Fruit fly (Drosophila melanogaster) whole organism, embryonic: Measurements from ENCODE around the gene wds.

Experiments used
- CG10366 ChIP-seq: fragments of 200-800 bp; sonication (Bioruptor generic); IDR thresholded peaks from 2 replicates; pipeline ENCODE4 v1.3.6; 2022; ENCODE audit warnings: missing biosample characterization, missing genetic modification characterization
- CG10979 ChIP-seq: fragments of 200-800 bp; sonication (Bioruptor generic); optimal IDR thresholded peaks from 2 replicates; lab custom pipeline; 2018; ENCODE audit warnings: missing biosample characterization, mild to moderate bottlenecking, missing genetic modification characterization, moderate library complexity
- CG11085 ChIP-seq: fragments of 200-800 bp; sonication (Bioruptor generic); IDR thresholded peaks from 2 replicates; pipeline ENCODE4 v1.3.6; 2022; ENCODE audit warnings: missing biosample characterization, missing genetic modification characterization
- CG12155 ChIP-seq: fragments of 200-800 bp; sonication (Bioruptor generic); optimal IDR thresholded peaks from 3 replicates; lab custom pipeline; 2016; ENCODE audit warnings: missing biosample characterization, missing genetic modification characterization
- CG1233 ChIP-seq: fragments of 200-800 bp; sonication (Bioruptor generic); optimal IDR thresholded peaks from 4 replicates; lab custom pipeline; 2018; ENCODE audit warnings: missing biosample characterization, mild to moderate bottlenecking, missing genetic modification characterization
- CG12769 ChIP-seq: fragments of 200-800 bp; sonication (Bioruptor generic); optimal IDR thresholded peaks from 2 replicates; lab custom pipeline; 2019; ENCODE audit warnings: missing biosample characterization, mild to moderate bottlenecking, missing genetic modification characterization, moderate library complexity
- CG14860 ChIP-seq: fragments of 200-800 bp; sonication (Bioruptor generic); IDR thresholded peaks from 3 replicates; pipeline ENCODE4 v1.3.6; 2022; ENCODE audit warnings: missing biosample characterization, missing genetic modification characterization; ENCODE audit not compliant: partially characterized antibody
- CG14965 ChIP-seq: fragments of 200-800 bp; sonication (Bioruptor generic); optimal IDR thresholded peaks from 2 replicates; lab custom pipeline; 2016; ENCODE audit warnings: missing biosample characterization, missing genetic modification characterization, borderline replicate concordance
- CG15479 ChIP-seq: fragments of 200-800 bp; sonication (Bioruptor generic); optimal IDR thresholded peaks from 3 replicates; lab custom pipeline; 2019; ENCODE audit warnings: missing biosample characterization, mild to moderate bottlenecking, missing genetic modification characterization, moderate library complexity
- CG17802 ChIP-seq: fragments of 200-800 bp; sonication (Bioruptor generic); optimal IDR thresholded peaks from 2 replicates; lab custom pipeline; 2018; ENCODE audit warnings: missing biosample characterization, mild to moderate bottlenecking, missing genetic modification characterization, moderate library complexity
- CG17829 ChIP-seq: fragments of 200-800 bp; optimal IDR thresholded peaks from 2 replicates; lab custom pipeline; 2019; ENCODE audit warnings: missing biosample characterization, mild to moderate bottlenecking, missing genetic modification characterization, moderate library complexity
- CG31441 ChIP-seq: fragments of 200-800 bp; sonication (Bioruptor generic); IDR thresholded peaks from 2 replicates; pipeline ENCODE4 v1.3.6; 2022; ENCODE audit warnings: missing biosample characterization, missing genetic modification characterization
- CG3281 ChIP-seq: fragments of 200-800 bp; sonication (Bioruptor generic); optimal IDR thresholded peaks from 3 replicates; lab custom pipeline; 2017; ENCODE audit warnings: missing biosample characterization, mild to moderate bottlenecking, missing genetic modification characterization
- CG6683 ChIP-seq: fragments of 200-800 bp; sonication (Bioruptor generic); optimal IDR thresholded peaks from 2 replicates; lab custom pipeline; 2017; ENCODE audit warnings: missing biosample characterization, mild to moderate bottlenecking, missing genetic modification characterization, missing genetic modification reagents
- CG7839 ChIP-seq: fragments of 200-800 bp; sonication (Bioruptor generic); optimal IDR thresholded peaks from 3 replicates; lab custom pipeline; 2018; ENCODE audit warnings: missing biosample characterization, mild to moderate bottlenecking, missing genetic modification characterization, moderate library complexity
- CG8089 ChIP-seq: fragments of 200-800 bp; sonication (Bioruptor generic); optimal IDR thresholded peaks from 3 replicates; lab custom pipeline; 2016; ENCODE audit warnings: missing biosample characterization, missing genetic modification characterization
- CTCF ChIP-seq: fragments of 200-800 bp; sonication (Bioruptor generic); optimal IDR thresholded peaks from 2 replicates; lab custom pipeline; 2017; ENCODE audit warnings: missing biosample characterization, mild to moderate bottlenecking, missing genetic modification characterization, moderate library complexity
- CoRest ChIP-seq: fragments of 200-800 bp; sonication (Bioruptor generic); optimal IDR thresholded peaks from 3 replicates; lab custom pipeline; 2018; ENCODE audit warnings: missing biosample characterization, mild to moderate bottlenecking, missing genetic modification characterization, moderate library complexity
- Deaf1 ChIP-seq: fragments of 200-800 bp; optimal IDR thresholded peaks from 3 replicates; lab custom pipeline; 2019; ENCODE audit warnings: missing biosample characterization, mild to moderate bottlenecking, missing genetic modification characterization, moderate library complexity
- Ets65A ChIP-seq: fragments of 200-800 bp; sonication (Bioruptor generic); peaks from one replicate; lab custom pipeline; 2016; ENCODE audit warnings: missing biosample characterization, missing genetic modification characterization
- Gsc ChIP-seq: fragments of 200-800 bp; sonication (Bioruptor generic); IDR thresholded peaks from 2 replicates; pipeline ENCODE4 v1.3.6; 2022; ENCODE audit warnings: missing biosample characterization, missing genetic modification characterization
- Jarid2 ChIP-seq: fragments of 200-800 bp; sonication (Bioruptor generic); optimal IDR thresholded peaks from 3 replicates; lab custom pipeline; 2017; ENCODE audit warnings: mild to moderate bottlenecking, missing biosample characterization, missing genetic modification reagents, missing genetic modification characterization
- MESR4 ChIP-seq: fragments of 200-800 bp; sonication (Bioruptor generic); optimal IDR thresholded peaks from 2 replicates; lab custom pipeline; 2018; ENCODE audit warnings: missing biosample characterization, mild to moderate bottlenecking, missing genetic modification characterization, moderate library complexity
- Nf-YA ChIP-seq: fragments of 200-800 bp; sonication (Bioruptor generic); IDR thresholded peaks from 2 replicates; pipeline ENCODE4 v1.3.6; 2022; ENCODE audit warnings: missing biosample characterization, missing genetic modification characterization
- Ravus ChIP-seq: fragments of 200-800 bp; sonication (Bioruptor generic); IDR thresholded peaks from 2 replicates; pipeline ENCODE4 v1.3.6; 2022; ENCODE audit warnings: missing biosample characterization, missing genetic modification characterization
- Taf1 ChIP-seq: fragments of 200-800 bp; sonication (Bioruptor generic); IDR thresholded peaks from 2 replicates; pipeline ENCODE4 v1.3.6; 2022; ENCODE audit warnings: missing biosample characterization, missing genetic modification characterization
- Tbp ChIP-seq: fragments of >200 bp; optimal IDR thresholded peaks from 2 replicates; lab custom pipeline; 2018; ENCODE audit warnings: missing biosample characterization, missing genetic modification characterization
- amos ChIP-seq: fragments of 200-800 bp; sonication (Bioruptor generic); IDR thresholded peaks from 2 replicates; pipeline ENCODE4 v1.3.6; 2022; ENCODE audit warnings: missing biosample characterization, missing genetic modification characterization; ENCODE audit not compliant: partially characterized antibody
- ara ChIP-seq: fragments of 200-800 bp; sonication (Bioruptor generic); IDR thresholded peaks from 2 replicates; pipeline ENCODE4 v1.3.6; 2022; ENCODE audit warnings: missing biosample characterization, missing genetic modification characterization
- br ChIP-seq: fragments of >200 bp; optimal IDR thresholded peaks from 2 replicates; lab custom pipeline; 2017
- cad ChIP-seq: fragments of >200 bp; optimal IDR thresholded peaks from 2 replicates; lab custom pipeline; 2017; ENCODE audit warnings: missing biosample characterization, missing genetic modification characterization
- chif ChIP-seq, 2 experiments: fragments of 200-800 bp; sonication (Bioruptor generic); optimal IDR thresholded peaks; 3 replicates each; lab custom pipeline; 2016; ENCODE audit warnings: missing biosample characterization in 2 of 2, missing genetic modification characterization in 2 of 2
- chinmo ChIP-seq: fragments of 200-800 bp; sonication (Bioruptor generic); IDR thresholded peaks from 4 replicates; pipeline ENCODE4 v1.3.6; 2022; ENCODE audit warnings: missing biosample characterization, missing genetic modification characterization; ENCODE audit not compliant: partially characterized antibody
- corto ChIP-seq: fragments of 200-800 bp; sonication (Bioruptor generic); optimal IDR thresholded peaks from 2 replicates; lab custom pipeline; 2016; ENCODE audit warnings: missing biosample characterization, mild to moderate bottlenecking, missing genetic modification characterization, moderate library complexity
- crc ChIP-seq: fragments of 200-800 bp; sonication (Bioruptor generic); optimal IDR thresholded peaks from 2 replicates; lab custom pipeline; 2016; ENCODE audit warnings: missing biosample characterization, missing genetic modification characterization
- disco-r ChIP-seq: fragments of 200-800 bp; sonication (Bioruptor generic); optimal IDR thresholded peaks from 2 replicates; lab custom pipeline; 2016; ENCODE audit warnings: missing biosample characterization, missing genetic modification characterization
- emc ChIP-seq: fragments of 200-800 bp; sonication (Bioruptor generic); optimal IDR thresholded peaks from 2 replicates; lab custom pipeline; 2016; ENCODE audit warnings: missing biosample characterization, missing genetic modification characterization
- en ChIP-seq: fragments of 200-800 bp; sonication (Bioruptor generic); optimal IDR thresholded peaks from 2 replicates; lab custom pipeline; 2016; ENCODE audit warnings: missing biosample characterization, missing genetic modification characterization
- ewg ChIP-seq: fragments of 200-800 bp; sonication (Bioruptor generic); optimal IDR thresholded peaks from 3 replicates; lab custom pipeline; 2017; ENCODE audit warnings: mild to moderate bottlenecking, missing biosample characterization, missing genetic modification reagents, missing genetic modification characterization
- fd64A ChIP-seq: fragments of 200-800 bp; sonication (Bioruptor generic); optimal IDR thresholded peaks from 3 replicates; lab custom pipeline; 2018; ENCODE audit warnings: missing biosample characterization, mild to moderate bottlenecking, missing genetic modification characterization
- hth ChIP-seq: fragments of >200 bp; optimal IDR thresholded peaks from 2 replicates; lab custom pipeline; 2017; ENCODE audit warnings: inconsistent platforms
- klu ChIP-seq: fragments of 200-800 bp; sonication (Bioruptor generic); IDR thresholded peaks from 2 replicates; pipeline ENCODE4 v1.3.6; 2022; ENCODE audit warnings: missing biosample characterization, missing genetic modification characterization
- lab ChIP-seq: fragments of 200-800 bp; sonication (Bioruptor generic); optimal IDR thresholded peaks from 3 replicates; lab custom pipeline; 2017; ENCODE audit warnings: missing biosample characterization, missing genetic modification characterization, mild to moderate bottlenecking, moderate library complexity, missing genetic modification reagents
- nerfin-2 ChIP-seq: fragments of 200-800 bp; sonication (Bioruptor generic); IDR thresholded peaks from 2 replicates; pipeline ENCODE4 v1.3.6; 2022; ENCODE audit warnings: missing biosample characterization, missing genetic modification characterization; ENCODE audit not compliant: partially characterized antibody
- pros ChIP-seq: fragments of 200-800 bp; sonication (Bioruptor generic); optimal IDR thresholded peaks from 3 replicates; lab custom pipeline; 2019; ENCODE audit warnings: missing biosample characterization, mild to moderate bottlenecking, missing genetic modification characterization, moderate library complexity
- ranshi ChIP-seq: fragments of 200-800 bp; sonication (Bioruptor generic); IDR thresholded peaks from 2 replicates; pipeline ENCODE4 v1.3.6; 2022; ENCODE audit warnings: missing biosample characterization, missing genetic modification characterization
- so ChIP-seq: fragments of 200-800 bp; sonication (Bioruptor generic); IDR thresholded peaks from 3 replicates; pipeline ENCODE4 v1.3.6; 2022; ENCODE audit warnings: missing biosample characterization, missing genetic modification characterization
- sqz ChIP-seq: fragments of 200-800 bp; sonication (Bioruptor generic); optimal IDR thresholded peaks from 3 replicates; lab custom pipeline; 2018; ENCODE audit warnings: missing biosample characterization, mild to moderate bottlenecking, missing genetic modification characterization
- twi ChIP-seq: fragments of 200-800 bp; optimal IDR thresholded peaks from 2 replicates; lab custom pipeline; 2019; ENCODE audit warnings: missing biosample characterization, mild to moderate bottlenecking, missing genetic modification characterization, moderate library complexity

The wds gene

dm6 chrX:2593094-2593752 is 7.4 kb downstream of the wds start:
- TF ChIP-seq chif (GFP tag; optimal IDR thresholded peaks at IDR 0.05; lab: Kevin White, UChicago) = no peak
- no peak for TF ChIP-seq CG12155 (GFP tag; lab: Kevin White, UChicago)
- TF ChIP-seq chinmo (GFP tag; lab: Robert Waterston, UW) = 0 out of 4 replicates have a peak, but pooled peaks have one; percentile 23

DNA sequence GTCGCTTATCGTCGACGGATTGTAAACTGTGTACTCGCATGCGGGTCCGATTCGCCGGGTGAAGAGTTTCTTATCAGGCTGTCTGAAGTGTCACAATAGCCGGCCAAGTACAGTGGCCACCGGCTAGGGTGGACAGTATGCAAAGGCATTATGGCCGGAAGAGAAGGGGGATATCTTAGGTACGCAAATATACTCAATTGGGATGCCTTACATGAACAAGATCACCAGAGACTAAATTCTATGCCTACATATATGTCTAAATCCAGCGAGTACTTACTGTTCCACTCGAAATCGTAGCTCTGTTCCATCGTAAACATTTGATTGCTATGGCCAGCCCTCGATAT is 7.9 kb downstream of the wds start:
- peak; percentile 87 for TF ChIP-seq CoRest (tag; lab: Kevin White, UChicago)
- peak; percentile 98 for TF ChIP-seq Ets65A (GFP tag; lab: Kevin White, UChicago)
- peak; percentile 93 for TF ChIP-seq CG10366 (GFP tag; lab: Robert Waterston, UW)
- TF ChIP-seq Ravus (GFP tag; lab: Robert Waterston, UW) = peak; percentile 82
- peak; percentile 82 for TF ChIP-seq CG17829 (tag; lab: Kevin White, UChicago)
- TF ChIP-seq crc = peak; percentile 80
- TF ChIP-seq CG1233 (GFP tag; lab: Kevin White, UChicago) = peak; percentile 83
- peak; percentile 69 for TF ChIP-seq en (GFP tag; lab: Kevin White, UChicago)
- TF ChIP-seq MESR4 = peak; percentile 30
- TF ChIP-seq Jarid2 (GFP tag; lab: Kevin White, UChicago) = no peak
- no peak for TF ChIP-seq pros
- peak; percentile 56 for TF ChIP-seq fd64A (GFP tag; lab: Kevin White, UChicago)
- TF ChIP-seq Gsc (GFP tag; lab: Robert Waterston, UW) = peak; percentile 85
- peak; percentile 67 for TF ChIP-seq sqz (GFP tag; lab: Kevin White, UChicago)
- TF ChIP-seq CG8089 (GFP tag; lab: Kevin White, UChicago) = peak; percentile 78
- peak; percentile 42 for TF ChIP-seq CG15479 (GFP tag; lab: Kevin White, UChicago)
- TF ChIP-seq CG12769 (tag; lab: Kevin White, UChicago) = peak; percentile 99
- no peak for TF ChIP-seq amos (GFP tag; lab: Robert Waterston, UW)
- no peak for TF ChIP-seq hth (lab: Kevin White, UChicago)
- TF ChIP-seq lab (GFP tag; lab: Kevin White, UChicago) = peak; percentile 97
- TF ChIP-seq Taf1 (GFP tag; lab: Robert Waterston, UW) = peak; percentile 94
- peak; percentile 87 for TF ChIP-seq Nf-YA (GFP tag; lab: Robert Waterston, UW)
- peak; percentile 64 for TF ChIP-seq disco-r
- peak; percentile 95 for TF ChIP-seq ranshi (GFP tag; lab: Robert Waterston, UW)
- TF ChIP-seq CTCF = peak; percentile 45
- peak; percentile 95 for TF ChIP-seq CG7839 (tag; lab: Kevin White, UChicago)
- peak; percentile 82 for TF ChIP-seq CG6683 (GFP tag; lab: Kevin White, UChicago)
- peak; percentile 92 for TF ChIP-seq emc (GFP tag; lab: Kevin White, UChicago)
- TF ChIP-seq so (GFP tag; lab: Robert Waterston, UW) = peak; percentile 94
- TF ChIP-seq CG31441 (GFP tag; lab: Robert Waterston, UW) = peak; percentile 84; the same call in 1 of the 2 replicates
- TF ChIP-seq corto (GFP tag; lab: Kevin White, UChicago) = peak; percentile 90
- peak; percentile 93 for TF ChIP-seq CG11085 (GFP tag; lab: Robert Waterston, UW)
- TF ChIP-seq klu (GFP tag; lab: Robert Waterston, UW) = peak; percentile 87
- peak; percentile 52 for TF ChIP-seq twi (tag; lab: Kevin White, UChicago)
- TF ChIP-seq CG3281 = peak; percentile 92
- TF ChIP-seq ara (GFP tag; lab: Robert Waterston, UW) = peak; percentile 92
- peak; percentile 69 for TF ChIP-seq Deaf1 (tag; lab: Kevin White, UChicago)
- no peak for TF ChIP-seq br (lab: Kevin White, UChicago)
- TF ChIP-seq cad (GFP tag; lab: Kevin White, UChicago) = no peak
- peak; percentile 77 for TF ChIP-seq CG10979 (tag; lab: Kevin White, UChicago)
- TF ChIP-seq CG14860 (GFP tag; lab: Robert Waterston, UW) = no peak
- TF ChIP-seq CG17802 (tag; lab: Kevin White, UChicago) = peak; percentile 53
- no peak for TF ChIP-seq Tbp (GFP tag; lab: Kevin White, UChicago)
- peak; percentile 63 for TF ChIP-seq CG14965 (GFP tag; lab: Kevin White, UChicago)
- peak; percentile 75 for TF ChIP-seq ewg (GFP tag; lab: Kevin White, UChicago)
- TF ChIP-seq nerfin-2 (GFP tag; lab: Robert Waterston, UW) = no peak
